Worm (Caenorhabditis elegans) whole organism, late embryonic: ENCODE data around the gene ctr-9.

ENCODE experiments used
- elt-2 ChIP-seq: sonication (generic microtip); optimal IDR thresholded peaks from 2 replicates; lab custom pipeline; 2016; ENCODE audit warnings: missing genetic modification reagents, missing genetic modification characterization, missing compliant biosample characterization
- fkh-10 ChIP-seq: fragments of 150-350 bp; optimal IDR thresholded peaks from 2 replicates; lab custom pipeline; 2014; ENCODE audit warnings: missing biosample characterization, missing genetic modification reagents, missing genetic modification characterization
- nhr-11 ChIP-seq: fragments of 150-350 bp; optimal IDR thresholded peaks from 2 replicates; lab custom pipeline; 2014; ENCODE audit warnings: missing biosample characterization, missing genetic modification characterization
- pat-9 ChIP-seq: fragments of 200-800 bp; sonication (Bioruptor generic); optimal IDR thresholded peaks from 2 replicates; lab custom pipeline; 2018; ENCODE audit warnings: mild to moderate bottlenecking, missing genetic modification characterization, moderate library complexity, missing compliant biosample characterization
- pqm-1 ChIP-seq: sonication (generic microtip); optimal IDR thresholded peaks from 2 replicates; lab custom pipeline; 2016; ENCODE audit warnings: missing genetic modification characterization, missing compliant biosample characterization

ce11 chrIII:9449831-9450230 is 41.4 kb upstream of the ctr-9 start, which contains the start of gene F54C8.6:
- TF ChIP-seq pat-9: no peak
- no peak for TF ChIP-seq elt-2 (tag; lab: Kevin White, UChicago)
- no peak for TF ChIP-seq fkh-10 (GFP tag; lab: Kevin White, UChicago)
- TF ChIP-seq pqm-1 (tag; lab: Kevin White, UChicago): no peak
- no peak for TF ChIP-seq nhr-11 (tag; lab: Kevin White, UChicago)
